Fruit fly (Drosophila melanogaster): Measurements from ENCODE around the gene LSm-4.

LSm-4 gene

DNA sequence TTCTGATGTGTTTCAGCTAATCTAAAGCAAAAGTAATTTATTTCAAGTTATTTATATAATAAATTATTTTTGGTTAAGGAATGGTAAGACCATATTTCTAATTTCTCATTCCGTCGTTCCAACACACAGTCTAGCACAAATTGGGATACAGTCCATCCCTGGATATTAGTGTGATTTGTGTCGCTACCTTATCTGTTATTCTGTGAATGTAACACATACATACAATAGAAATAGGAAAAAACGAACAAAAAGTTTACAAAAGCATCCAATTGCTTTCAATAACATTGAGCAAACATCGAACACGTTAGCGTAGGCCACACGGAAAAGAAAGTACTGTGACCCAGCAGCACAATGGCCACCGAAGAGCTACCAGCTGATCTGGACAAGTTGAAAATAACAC is 38.5 kb downstream of the LSm-4 start, which contains the start of gene CG5056 (continued):
- no peak for TF ChIP-seq tap (tag; optimal IDR thresholded peaks at IDR 0.05)
- TF ChIP-seq tgo (GFP tag; IDR thresholded peaks at IDR 0.05): no peak
- no peak for TF ChIP-seq Atf-2 (GFP tag; optimal IDR thresholded peaks at IDR 0.05)
- TF ChIP-seq CG17385 (GFP tag; optimal IDR thresholded peaks at IDR 0.05): no peak
- TF ChIP-seq CG12071 (GFP tag; optimal IDR thresholded peaks at IDR 0.05): no peak
- no peak for TF ChIP-seq mam (GFP tag; optimal IDR thresholded peaks at IDR 0.05)
- TF ChIP-seq MTF-1 (GFP tag; optimal IDR thresholded peaks at IDR 0.05; ENCODE audit: borderline replicate concordance): no peak
- TF ChIP-seq CG7963 (GFP tag; IDR thresholded peaks at IDR 0.05; ENCODE audit: partially characterized antibody): no peak
- TF ChIP-seq Fer3 (tag; optimal IDR thresholded peaks at IDR 0.05): no peak
- no peak for TF ChIP-seq inv (GFP tag; IDR thresholded peaks at IDR 0.05; ENCODE audit: partially characterized antibody)
- no peak for TF ChIP-seq Opbp (GFP tag; IDR thresholded peaks at IDR 0.05; ENCODE audit: partially characterized antibody)
- TF ChIP-seq Dfd (GFP tag; optimal IDR thresholded peaks at IDR 0.05): no peak
- no peak for TF ChIP-seq sens-2 (GFP tag; IDR thresholded peaks at IDR 0.05)
- peak; percentile 26 for TF ChIP-seq Sry-δ (GFP tag; optimal IDR thresholded peaks at IDR 0.05)
- TF ChIP-seq Dll (GFP tag; IDR thresholded peaks at IDR 0.05; ENCODE audit: partially characterized antibody): peak; percentile 28; the same call in 1 of the 4 replicates
- TF ChIP-seq h (optimal IDR thresholded peaks at IDR 0.05): no peak
- no peak for TF ChIP-seq hbn (GFP tag; IDR thresholded peaks at IDR 0.05; ENCODE audit: partially characterized antibody)
- peak; percentile 75 for TF ChIP-seq CG12659 (GFP tag; optimal IDR thresholded peaks at IDR 0.05)
- TF ChIP-seq CG16813 (GFP tag; IDR thresholded peaks at IDR 0.05; ENCODE audit: partially characterized antibody): no peak
- TF ChIP-seq Med (GFP tag): peak; percentile 78
- TF ChIP-seq Oli (tag; optimal IDR thresholded peaks at IDR 0.05): no peak
- TF ChIP-seq Chrac-16 (GFP tag; optimal IDR thresholded peaks at IDR 0.05): no peak
- TF ChIP-seq shn (GFP tag; optimal IDR thresholded peaks at IDR 0.05): no peak
- TF ChIP-seq insv (GFP tag; optimal IDR thresholded peaks at IDR 0.05): no peak
- TF ChIP-seq wek (GFP tag; optimal IDR thresholded peaks at IDR 0.05): no peak
- TF ChIP-seq Taf1 (GFP tag; IDR thresholded peaks at IDR 0.05): no peak
- no peak for TF ChIP-seq CG4820 (GFP tag; optimal IDR thresholded peaks at IDR 0.05)
- no peak for TF ChIP-seq cwo (GFP tag; optimal IDR thresholded peaks at IDR 0.05)
- TF ChIP-seq Dp (GFP tag; optimal IDR thresholded peaks at IDR 0.05): peak; percentile 36
- TF ChIP-seq CG10321 (GFP tag; IDR thresholded peaks at IDR 0.05): no peak
- TF ChIP-seq CG13775 (GFP tag; optimal IDR thresholded peaks at IDR 0.05): no peak
- TF ChIP-seq CG6689 (GFP tag; IDR thresholded peaks at IDR 0.05): no peak
- no peak for TF ChIP-seq rib (GFP tag; IDR thresholded peaks at IDR 0.05)
- no peak for TF ChIP-seq E2f1 (GFP tag; IDR thresholded peaks at IDR 0.05)
- no peak for TF ChIP-seq chinmo (GFP tag; IDR thresholded peaks at IDR 0.05; ENCODE audit: partially characterized antibody)
- no peak for TF ChIP-seq ems (GFP tag; optimal IDR thresholded peaks at IDR 0.05)
- TF ChIP-seq Abd-B (GFP tag; optimal IDR thresholded peaks at IDR 0.05): peak; percentile 36
- TF ChIP-seq CG17328 (GFP tag; IDR thresholded peaks at IDR 0.05): no peak
- TF ChIP-seq CG12219 (GFP tag; optimal IDR thresholded peaks at IDR 0.05): no peak
- peak; percentile 69 for TF ChIP-seq bigmax (GFP tag; optimal IDR thresholded peaks at IDR 0.05)
- TF ChIP-seq ase (GFP tag; IDR thresholded peaks at IDR 0.05): no peak
- peak; percentile 93 for TF ChIP-seq CG1024 (GFP tag; IDR thresholded peaks at IDR 0.05)
- no peak for TF ChIP-seq Lpt (GFP tag; optimal IDR thresholded peaks at IDR 0.05)
- no peak for TF ChIP-seq B-H1 (GFP tag; IDR thresholded peaks at IDR 0.05)
- no peak for TF ChIP-seq usp (GFP tag; optimal IDR thresholded peaks at IDR 0.05)
- TF ChIP-seq Hsf (GFP tag; optimal IDR thresholded peaks at IDR 0.05): peak; percentile 2
- no peak for TF ChIP-seq en (GFP tag; optimal IDR thresholded peaks at IDR 0.05)
- no peak for TF ChIP-seq crol (GFP tag; IDR thresholded peaks at IDR 0.05)
- no peak for TF ChIP-seq CG5180 (GFP tag; optimal IDR thresholded peaks at IDR 0.05)
- TF ChIP-seq Ptx1 (GFP tag; IDR thresholded peaks at IDR 0.05): no peak
- TF ChIP-seq sisA (GFP tag; IDR thresholded peaks at IDR 0.05): no peak
- no peak for TF ChIP-seq CG43689 (GFP tag; IDR thresholded peaks at IDR 0.05)

All from whole organism, embryonic.